Fruit fly (Drosophila melanogaster) whole organism, embryonic: Measurements from ENCODE around the gene Pi3K68D.
A peak's percentile ranks its signal among the peaks of the same experiment; 100 is the strongest.

Experiments
- Ada2b ChIP-seq: fragments of 200-800 bp; sonication (Bioruptor generic); IDR thresholded peaks from 2 replicates; pipeline ENCODE4 v1.3.6; 2022; ENCODE audit warnings: missing biosample characterization, missing genetic modification characterization
- BtbVII ChIP-seq: fragments of 200-800 bp; sonication (Bioruptor generic); optimal IDR thresholded peaks from 3 replicates; lab custom pipeline; 2017; ENCODE audit warnings: missing biosample characterization, mild to moderate bottlenecking, missing genetic modification characterization
- Bteb2 ChIP-seq: fragments of 200-800 bp; sonication (Bioruptor generic); optimal IDR thresholded peaks from 2 replicates; lab custom pipeline; 2016; ENCODE audit warnings: missing biosample characterization, missing genetic modification characterization
- CG10654 ChIP-seq: fragments of 200-800 bp; sonication (Bioruptor generic); optimal IDR thresholded peaks from 2 replicates; lab custom pipeline; 2016; ENCODE audit warnings: missing biosample characterization, missing genetic modification characterization
- CG12104 ChIP-seq: fragments of 200-800 bp; sonication (Bioruptor generic); optimal IDR thresholded peaks from 3 replicates; lab custom pipeline; 2016; ENCODE audit warnings: missing biosample characterization, missing genetic modification characterization
- CG12391 ChIP-seq: fragments of 200-800 bp; sonication (Bioruptor generic); optimal IDR thresholded peaks from 3 replicates; lab custom pipeline; 2018; ENCODE audit warnings: missing biosample characterization, mild to moderate bottlenecking, missing genetic modification characterization, moderate library complexity
- CG15269 ChIP-seq: fragments of 200-800 bp; sonication (Bioruptor generic); optimal IDR thresholded peaks from 2 replicates; lab custom pipeline; 2018; ENCODE audit warnings: missing biosample characterization, mild to moderate bottlenecking, missing genetic modification characterization, moderate library complexity
- CG15601 ChIP-seq: fragments of 200-800 bp; sonication (Bioruptor generic); optimal IDR thresholded peaks from 3 replicates; lab custom pipeline; 2019; ENCODE audit warnings: missing biosample characterization, mild to moderate bottlenecking, missing genetic modification characterization, moderate library complexity
- CG16863 ChIP-seq: fragments of 200-800 bp; sonication (Bioruptor generic); optimal IDR thresholded peaks from 3 replicates; lab custom pipeline; 2016; ENCODE audit warnings: missing biosample characterization, missing genetic modification characterization
- CG17328 ChIP-seq: fragments of 200-800 bp; sonication (Bioruptor generic); IDR thresholded peaks from 2 replicates; pipeline ENCODE4 v1.3.6; 2022; ENCODE audit warnings: missing biosample characterization, missing genetic modification characterization
- CG2116 ChIP-seq: fragments of 200-800 bp; sonication (Bioruptor generic); optimal IDR thresholded peaks from 3 replicates; lab custom pipeline; 2018; ENCODE audit warnings: missing biosample characterization, mild to moderate bottlenecking, missing genetic modification characterization
- CG30431 ChIP-seq: fragments of 200-800 bp; sonication (Bioruptor generic); optimal IDR thresholded peaks from 2 replicates; lab custom pipeline; 2017; ENCODE audit warnings: missing biosample characterization, missing genetic modification characterization
- CG33557 ChIP-seq: fragments of 200-800 bp; sonication (Bioruptor generic); optimal IDR thresholded peaks from 2 replicates; lab custom pipeline; 2019; ENCODE audit warnings: missing biosample characterization, mild to moderate bottlenecking, missing genetic modification characterization, moderate library complexity
- CG34224 ChIP-seq: fragments of 200-800 bp; sonication (Bioruptor generic); IDR thresholded peaks from 3 replicates; pipeline ENCODE4 v1.3.6; 2022; ENCODE audit warnings: missing biosample characterization, missing genetic modification characterization; ENCODE audit not compliant: partially characterized antibody
- CG4424 ChIP-seq: fragments of 200-800 bp; sonication (Bioruptor generic); optimal IDR thresholded peaks from 3 replicates; lab custom pipeline; 2016; ENCODE audit warnings: missing biosample characterization, missing genetic modification characterization
- CG5953 ChIP-seq: fragments of 200-800 bp; sonication (Bioruptor generic); IDR thresholded peaks from 2 replicates; pipeline ENCODE4 v1.3.6; 2022; ENCODE audit warnings: missing biosample characterization, missing genetic modification characterization
- CG6854 ChIP-seq: fragments of 200-800 bp; sonication (Bioruptor generic); optimal IDR thresholded peaks from 3 replicates; lab custom pipeline; 2017; ENCODE audit warnings: missing biosample characterization, mild to moderate bottlenecking, missing genetic modification characterization
- CG8281 ChIP-seq: fragments of 200-800 bp; sonication (Bioruptor generic); optimal IDR thresholded peaks from 2 replicates; lab custom pipeline; 2018; ENCODE audit warnings: missing biosample characterization, mild to moderate bottlenecking, missing genetic modification characterization, moderate library complexity
- CG9932 ChIP-seq: fragments of 200-800 bp; sonication (Bioruptor generic); IDR thresholded peaks from 2 replicates; pipeline ENCODE4 v1.3.6; 2022; ENCODE audit warnings: missing biosample characterization, missing genetic modification characterization
- Dref ChIP-seq: fragments of 200-800 bp; sonication (Bioruptor generic); IDR thresholded peaks from 2 replicates; pipeline ENCODE4 v1.3.6; 2022; ENCODE audit warnings: missing biosample characterization, missing genetic modification characterization
- Elba2 ChIP-seq: fragments of 200-800 bp; sonication (Bioruptor generic); optimal IDR thresholded peaks from 3 replicates; lab custom pipeline; 2016; ENCODE audit warnings: missing biosample characterization, missing genetic modification characterization
- Fer2 ChIP-seq: fragments of 200-800 bp; sonication (Bioruptor generic); optimal IDR thresholded peaks from 2 replicates; lab custom pipeline; 2018; ENCODE audit warnings: missing biosample characterization, mild to moderate bottlenecking, missing genetic modification characterization, moderate library complexity
- H2.0 ChIP-seq: fragments of 200-800 bp; sonication (Bioruptor generic); IDR thresholded peaks from 2 replicates; pipeline ENCODE4 v1.3.6; 2022; ENCODE audit warnings: missing biosample characterization, missing genetic modification characterization
- Hmr ChIP-seq: fragments of 200-800 bp; sonication (Bioruptor generic); optimal IDR thresholded peaks from 3 replicates; lab custom pipeline; 2017; ENCODE audit warnings: mild to moderate bottlenecking, missing biosample characterization, missing genetic modification reagents, missing genetic modification characterization
- Lhr ChIP-seq: fragments of 200-800 bp; sonication (Bioruptor generic); optimal IDR thresholded peaks from 3 replicates; lab custom pipeline; 2017; ENCODE audit warnings: mild to moderate bottlenecking, missing biosample characterization, missing genetic modification reagents, missing genetic modification characterization
- Mad ChIP-seq: fragments of 200-800 bp; sonication (Bioruptor generic); optimal IDR thresholded peaks from 2 replicates; lab custom pipeline; 2016; ENCODE audit warnings: missing biosample characterization, missing genetic modification characterization
- Med ChIP-seq: fragments of 200-800 bp; sonication (Bioruptor generic); peaks from one replicate; lab custom pipeline; 2016; ENCODE audit warnings: missing biosample characterization, missing genetic modification characterization, mild to moderate bottlenecking, inconsistent platforms, moderate library complexity
- Mrtf ChIP-seq: fragments of 200-800 bp; sonication (Bioruptor generic); IDR thresholded peaks from 3 replicates; pipeline ENCODE4 v1.3.6; 2022; ENCODE audit warnings: missing biosample characterization, missing genetic modification characterization
- Rfx ChIP-seq: fragments of 200-800 bp; sonication (Bioruptor generic); IDR thresholded peaks from 2 replicates; pipeline ENCODE4 v1.3.6; 2022; ENCODE audit warnings: missing biosample characterization, missing genetic modification characterization
- Vsx1 ChIP-seq: fragments of 200-800 bp; sonication (Bioruptor generic); optimal IDR thresholded peaks from 2 replicates; lab custom pipeline; 2017; ENCODE audit warnings: missing biosample characterization, mild to moderate bottlenecking, missing genetic modification characterization, missing genetic modification reagents
- YL-1 ChIP-seq: fragments of 200-800 bp; sonication (Bioruptor generic); optimal IDR thresholded peaks from 3 replicates; lab custom pipeline; 2017; ENCODE audit warnings: missing biosample characterization, mild to moderate bottlenecking, missing genetic modification characterization
- ara ChIP-seq: fragments of 200-800 bp; sonication (Bioruptor generic); IDR thresholded peaks from 2 replicates; pipeline ENCODE4 v1.3.6; 2022; ENCODE audit warnings: missing biosample characterization, missing genetic modification characterization
- ase ChIP-seq: fragments of 200-800 bp; sonication (Bioruptor generic); IDR thresholded peaks from 3 replicates; pipeline ENCODE4 v1.3.6; 2022; ENCODE audit warnings: missing biosample characterization, missing genetic modification characterization
- bab2 ChIP-seq: fragments of 200-800 bp; sonication (Bioruptor generic); optimal IDR thresholded peaks from 2 replicates; lab custom pipeline; 2016; ENCODE audit warnings: missing biosample characterization, missing genetic modification characterization
- cwo ChIP-seq: fragments of 200-800 bp; sonication (Bioruptor generic); optimal IDR thresholded peaks from 3 replicates; lab custom pipeline; 2017; ENCODE audit warnings: missing biosample characterization, missing genetic modification characterization, mild to moderate bottlenecking, moderate library complexity, missing genetic modification reagents
- dm ChIP-seq: fragments of 200-800 bp; sonication (Bioruptor generic); optimal IDR thresholded peaks from 3 replicates; lab custom pipeline; 2016; ENCODE audit warnings: missing biosample characterization, missing genetic modification characterization
- exex ChIP-seq: fragments of 200-800 bp; sonication (Bioruptor generic); optimal IDR thresholded peaks from 4 replicates; lab custom pipeline; 2018; ENCODE audit warnings: missing biosample characterization, mild to moderate bottlenecking, missing genetic modification characterization, moderate library complexity
- fd102C ChIP-seq: fragments of 200-800 bp; sonication (Bioruptor generic); optimal IDR thresholded peaks from 2 replicates; lab custom pipeline; 2018; ENCODE audit warnings: missing biosample characterization, mild to moderate bottlenecking, missing genetic modification characterization, moderate library complexity
- gem ChIP-seq: fragments of 200-800 bp; sonication (Bioruptor generic); optimal IDR thresholded peaks from 2 replicates; lab custom pipeline; 2019; ENCODE audit warnings: missing biosample characterization, mild to moderate bottlenecking, missing genetic modification characterization, moderate library complexity
- lab ChIP-seq: fragments of 200-800 bp; sonication (Bioruptor generic); optimal IDR thresholded peaks from 3 replicates; lab custom pipeline; 2017; ENCODE audit warnings: missing biosample characterization, missing genetic modification characterization, mild to moderate bottlenecking, moderate library complexity, missing genetic modification reagents
- lilli ChIP-seq: fragments of 200-800 bp; sonication (Bioruptor generic); optimal IDR thresholded peaks from 3 replicates; lab custom pipeline; 2016; ENCODE audit warnings: missing biosample characterization, missing genetic modification characterization
- nau ChIP-seq: fragments of 200-800 bp; sonication (Bioruptor generic); optimal IDR thresholded peaks from 3 replicates; lab custom pipeline; 2017; ENCODE audit warnings: missing biosample characterization, mild to moderate bottlenecking, missing genetic modification characterization, missing genetic modification reagents
- onecut ChIP-seq: fragments of 200-800 bp; sonication (Bioruptor generic); IDR thresholded peaks from 2 replicates; pipeline ENCODE4 v1.3.6; 2022; ENCODE audit warnings: missing biosample characterization, missing genetic modification characterization
- org-1 ChIP-seq: fragments of 200-800 bp; sonication (Bioruptor generic); optimal IDR thresholded peaks from 2 replicates; lab custom pipeline; 2017; ENCODE audit warnings: missing biosample characterization, missing genetic modification characterization
- row ChIP-seq: fragments of 200-800 bp; sonication (Bioruptor generic); IDR thresholded peaks from 3 replicates; pipeline ENCODE4 v1.3.6; 2022; ENCODE audit warnings: missing biosample characterization, missing genetic modification characterization
- slbo ChIP-seq: fragments of 200-800 bp; sonication (Bioruptor generic); IDR thresholded peaks from 2 replicates; pipeline ENCODE4 v1.3.6; 2022; ENCODE audit warnings: missing biosample characterization, missing genetic modification characterization
- sob ChIP-seq: fragments of 200-800 bp; sonication (Bioruptor generic); IDR thresholded peaks from 2 replicates; pipeline ENCODE4 v1.3.6; 2022; ENCODE audit warnings: missing biosample characterization, missing genetic modification characterization
- stc ChIP-seq: fragments of 200-800 bp; sonication (Bioruptor generic); IDR thresholded peaks from 2 replicates; pipeline ENCODE4 v1.3.6; 2022; ENCODE audit warnings: missing biosample characterization, missing genetic modification characterization
- tup ChIP-seq: fragments of 200-800 bp; sonication (Bioruptor generic); optimal IDR thresholded peaks from 2 replicates; lab custom pipeline; 2016; ENCODE audit warnings: missing biosample characterization, mild to moderate bottlenecking, missing genetic modification characterization, moderate library complexity

The Pi3K68D gene

DNA sequence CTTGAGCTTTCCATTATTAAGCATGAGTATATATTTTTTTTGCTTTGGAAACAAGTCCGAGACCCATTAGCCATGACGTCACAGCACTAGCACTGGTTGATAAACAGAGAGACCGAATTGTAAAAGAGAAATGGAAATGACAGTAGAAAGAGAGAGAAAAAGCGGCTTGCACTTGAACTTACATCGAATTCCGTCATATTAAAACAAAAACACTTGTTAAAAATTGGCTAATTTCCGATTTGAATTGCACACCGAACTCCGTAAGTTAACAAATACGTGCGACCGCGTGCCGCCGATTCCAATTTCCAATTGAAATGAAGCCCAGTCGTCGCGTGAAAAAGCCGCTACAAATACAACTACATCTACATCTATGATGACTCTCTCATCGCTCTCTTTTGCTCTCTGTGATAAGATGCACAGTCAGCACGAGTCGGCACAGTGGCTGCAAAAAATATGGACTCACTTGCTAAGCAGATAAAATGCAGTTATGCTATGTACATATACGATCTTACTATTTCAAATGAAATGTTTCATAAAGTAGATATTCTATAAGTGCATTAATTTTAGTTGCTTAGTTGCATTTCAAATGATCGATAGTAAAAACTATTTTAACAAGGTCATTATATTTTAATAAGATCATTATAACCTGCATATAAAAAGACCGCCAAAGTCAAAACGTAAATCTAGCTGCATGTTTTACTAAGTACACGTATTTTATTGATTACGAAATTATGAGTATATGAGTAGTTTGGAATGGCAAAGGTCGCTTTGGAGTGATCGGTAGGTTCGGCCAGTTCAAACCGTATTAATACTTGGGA, 30.0 kb upstream of the Pi3K68D start (continued):
- no peak for TF ChIP-seq CG6854
- peak; percentile 52 for TF ChIP-seq onecut (GFP tag; lab: Robert Waterston, UW)
- peak; percentile 54 for TF ChIP-seq dm (GFP tag; lab: Kevin White, UChicago)
- TF ChIP-seq cwo (GFP tag; lab: Kevin White, UChicago) = peak; percentile 86
- TF ChIP-seq Mrtf (GFP tag; lab: Robert Waterston, UW) = no peak
- TF ChIP-seq CG34224 (GFP tag; lab: Robert Waterston, UW) = no peak
- no peak for TF ChIP-seq Mad (GFP tag; lab: Kevin White, UChicago)
- TF ChIP-seq gem (tag; lab: Kevin White, UChicago) = no peak
- TF ChIP-seq Bteb2 (GFP tag; lab: Kevin White, UChicago) = peak; percentile 27
- TF ChIP-seq CG10654 (GFP tag; lab: Kevin White, UChicago) = no peak
- TF ChIP-seq CG12391 (tag; lab: Kevin White, UChicago) = peak; percentile 51
- no peak for TF ChIP-seq CG4424 (GFP tag; lab: Kevin White, UChicago)
- no peak for TF ChIP-seq CG16863
- peak; percentile 37 for TF ChIP-seq lab (GFP tag; lab: Kevin White, UChicago)
- TF ChIP-seq row (GFP tag; lab: Robert Waterston, UW) = peak; percentile 78
- peak; percentile 11 for TF ChIP-seq nau (GFP tag; lab: Kevin White, UChicago)
- TF ChIP-seq BtbVII (GFP tag; lab: Kevin White, UChicago) = peak; percentile 86
- TF ChIP-seq tup (GFP tag; lab: Kevin White, UChicago) = no peak
- peak; percentile 54; the same call in 1 of the 2 replicates for TF ChIP-seq H2.0 (GFP tag; lab: Robert Waterston, UW)
- no peak for TF ChIP-seq ara (GFP tag; lab: Robert Waterston, UW)
- TF ChIP-seq stc (GFP tag; lab: Robert Waterston, UW) = no peak
- peak; percentile 71 for TF ChIP-seq Elba2
- no peak for TF ChIP-seq CG12104 (GFP tag; lab: Kevin White, UChicago)
- TF ChIP-seq CG5953 (GFP tag; lab: Robert Waterston, UW) = no peak
- TF ChIP-seq CG9932 (GFP tag; lab: Robert Waterston, UW) = peak; percentile 55
- TF ChIP-seq CG2116 (GFP tag; lab: Kevin White, UChicago) = no peak
- 0 out of 2 replicates have a peak, but pooled peaks have one; percentile 20 for TF ChIP-seq Ada2b (GFP tag; lab: Robert Waterston, UW)
- TF ChIP-seq CG17328 = peak; percentile 30; the same call in 1 of the 2 replicates
- no peak for TF ChIP-seq CG33557 (GFP tag; lab: Kevin White, UChicago)
- TF ChIP-seq exex = peak; percentile 91
- peak; percentile 75 for TF ChIP-seq slbo (GFP tag; lab: Robert Waterston, UW)
- TF ChIP-seq lilli (GFP tag; lab: Kevin White, UChicago) = peak; percentile 53
- TF ChIP-seq Rfx (GFP tag; lab: Robert Waterston, UW) = peak; percentile 72; the same call in 1 of the 2 replicates
- peak; percentile 29 for TF ChIP-seq Hmr (GFP tag; lab: Kevin White, UChicago)
- TF ChIP-seq ase (GFP tag; lab: Robert Waterston, UW) = peak; percentile 55; the same call in 1 of the 3 replicates
- TF ChIP-seq bab2 (GFP tag; lab: Kevin White, UChicago) = no peak
- TF ChIP-seq CG15269 = no peak
- TF ChIP-seq Lhr (GFP tag; lab: Kevin White, UChicago) = no peak
- no peak for TF ChIP-seq CG8281 (tag; lab: Kevin White, UChicago)
- TF ChIP-seq CG15601 = peak; percentile 63
- TF ChIP-seq Dref = no peak
- no peak for TF ChIP-seq Fer2 (tag; lab: Kevin White, UChicago)
- TF ChIP-seq org-1 = no peak
- peak; percentile 10 for TF ChIP-seq YL-1 (GFP tag; lab: Kevin White, UChicago)
- TF ChIP-seq Med = peak; percentile 79
- peak; percentile 73 for TF ChIP-seq Vsx1 (GFP tag; lab: Kevin White, UChicago)
- TF ChIP-seq fd102C (GFP tag; lab: Kevin White, UChicago) = no peak
- peak; percentile 63 for TF ChIP-seq sob (GFP tag; lab: Robert Waterston, UW)
- TF ChIP-seq CG30431 (GFP tag; lab: Kevin White, UChicago) = no peak
